Worm (Caenorhabditis elegans): ENCODE measurements around the gene glb-21.

Gene glb-21

ce11 chrIV:10714594-10714993 lies 3.0 kb upstream of the glb-21 start (continued):
- TF ChIP-seq dpl-1 (GFP tag; optimal IDR thresholded peaks at IDR 0.05) (peak; percentile 7 to 13 (median 12)), elt-3 (tag; optimal IDR thresholded peaks at IDR 0.05) (no peak), pax-3 (tag; optimal IDR thresholded peaks at IDR 0.05) (no peak), nhr-90 (tag; optimal IDR thresholded peaks at IDR 0.05; ENCODE audit: poor library complexity) (peak; percentile 22), lin-13 (GFP tag; optimal IDR thresholded peaks at IDR 0.05) (no peak), lin-14 (GFP tag; optimal IDR thresholded peaks at IDR 0.05) (peak; percentile 75), rnt-1 (tag; optimal IDR thresholded peaks at IDR 0.05) (no peak), mab-9 (GFP tag; IDR thresholded peaks at IDR 0.05) (no peak), unc-130 (tag; optimal IDR thresholded peaks at IDR 0.05) (no peak), swsn-7 (tag; optimal IDR thresholded peaks at IDR 0.05) (peak; percentile 23), unc-98 (GFP tag; IDR thresholded peaks at IDR 0.05) (no peak), egl-13 (tag; optimal IDR thresholded peaks at IDR 0.05) (no peak)

ce11 chrIV:10706090-10706489 lies 5.5 kb downstream of the glb-21 start, which contains the start of gene R102.6:
Gene R102.6 (minus strand): TSS chrIV:10706190.
- TF ChIP-seq unc-98 (GFP tag; IDR thresholded peaks at IDR 0.05) (no peak), aha-1 (tag; optimal IDR thresholded peaks at IDR 0.05) (no peak), tbx-2 (tag; optimal IDR thresholded peaks at IDR 0.05) (no peak), jun-1 (tag; optimal IDR thresholded peaks at IDR 0.05) (no peak), ceh-8 (GFP tag; optimal IDR thresholded peaks at IDR 0.05) (no peak), fkh-10 (GFP tag; optimal IDR thresholded peaks at IDR 0.05) (no peak), nhr-76 (tag; optimal IDR thresholded peaks at IDR 0.05) (no peak), hpl-2 (GFP tag; optimal IDR thresholded peaks at IDR 0.05) (no peak), ztf-11 (tag; optimal IDR thresholded peaks at IDR 0.05) (no peak), ceh-90 (tag; optimal IDR thresholded peaks at IDR 0.05) (no peak)

ce11 chrIV:10705176-10705575 lies 6.4 kb downstream of the glb-21 start, which contains the start of gene R102.10:
Gene R102.10 (plus strand): TSS chrIV:10705476.
- no peak for TF ChIP-seq xbp-1 (tag; optimal IDR thresholded peaks at IDR 0.05)

ce11 chrIV:10701866-10702458 lies 9.6 kb downstream of the glb-21 start:
- TF ChIP-seq snu-23 (GFP tag; optimal IDR thresholded peaks at IDR 0.05), result peak; percentile 37
- peak; percentile 58 for TF ChIP-seq nhr-20 (tag; optimal IDR thresholded peaks at IDR 0.05)
- TF ChIP-seq elt-3 (tag; optimal IDR thresholded peaks at IDR 0.05), result peak in 2 of 6 experiments; percentile 45 to 78
- no peak for TF ChIP-seq ztf-4 (tag; optimal IDR thresholded peaks at IDR 0.05)
- no peak for TF ChIP-seq ceh-63 (GFP tag; optimal IDR thresholded peaks at IDR 0.05)
- TF ChIP-seq sox-4 (tag; optimal IDR thresholded peaks at IDR 0.05), result no peak
- peak; percentile 36 for TF ChIP-seq tbx-2 (tag; optimal IDR thresholded peaks at IDR 0.05)
- TF ChIP-seq elt-2 (tag; optimal IDR thresholded peaks at IDR 0.05), result no peak
- no peak for TF ChIP-seq pag-3 (tag; optimal IDR thresholded peaks at IDR 0.05; ENCODE audit: borderline replicate concordance, insufficient read depth)
- TF ChIP-seq nhr-11 (tag; optimal IDR thresholded peaks at IDR 0.05), result no peak
- TF ChIP-seq unc-86 (tag; optimal IDR thresholded peaks at IDR 0.05), result no peak
- peak in 1 of 2 experiments; percentile 53 for TF ChIP-seq lin-35 (GFP tag; optimal IDR thresholded peaks at IDR 0.05)
- TF ChIP-seq lin-14 (GFP tag; optimal IDR thresholded peaks at IDR 0.05), result peak; percentile 55
- peak; percentile 61 for TF ChIP-seq blmp-1 (tag; optimal IDR thresholded peaks at IDR 0.05)
- no peak for TF ChIP-seq C34B4.2 (tag; optimal IDR thresholded peaks at IDR 0.05)
- no peak for TF ChIP-seq ets-5 (GFP tag; IDR thresholded peaks at IDR 0.05)
- no peak for TF ChIP-seq ceh-88 (GFP tag; IDR thresholded peaks at IDR 0.05)
- TF ChIP-seq nhr-19 (GFP tag; conservative IDR thresholded peaks at IDR 0.05), result no peak
- TF ChIP-seq nhr-85 (tag), result peak; percentile 88
- TF ChIP-seq efl-1 (optimal IDR thresholded peaks at IDR 0.05), result no peak
- peak in 1 of 2 experiments; percentile 51 for TF ChIP-seq efl-1 (GFP tag; optimal IDR thresholded peaks at IDR 0.05 in 1 of 2)
- TF ChIP-seq xbp-1 (tag; optimal IDR thresholded peaks at IDR 0.05), result no peak
- TF ChIP-seq nhr-71 (tag; optimal IDR thresholded peaks at IDR 0.05), result peak; percentile 54
- no peak for TF ChIP-seq snpc-4 (tag; optimal IDR thresholded peaks at IDR 0.05)
- TF ChIP-seq nhr-90 (tag; optimal IDR thresholded peaks at IDR 0.05; ENCODE audit: poor library complexity), result peak; percentile 21
- TF ChIP-seq fkh-8 (tag; optimal IDR thresholded peaks at IDR 0.05), result no peak
- TF ChIP-seq nhr-77 (tag; optimal IDR thresholded peaks at IDR 0.05), result no peak
- peak in 1 of 2 experiments; percentile 67 for TF ChIP-seq lsy-2 (tag; optimal IDR thresholded peaks at IDR 0.05)

Data from whole organism, L1 larva.